Fruit fly (Drosophila melanogaster): ENCODE results near the gene CG17672.
A peak's percentile ranks its signal among the peaks of the same experiment; 100 is the strongest.

The CG17672 gene

DNA sequence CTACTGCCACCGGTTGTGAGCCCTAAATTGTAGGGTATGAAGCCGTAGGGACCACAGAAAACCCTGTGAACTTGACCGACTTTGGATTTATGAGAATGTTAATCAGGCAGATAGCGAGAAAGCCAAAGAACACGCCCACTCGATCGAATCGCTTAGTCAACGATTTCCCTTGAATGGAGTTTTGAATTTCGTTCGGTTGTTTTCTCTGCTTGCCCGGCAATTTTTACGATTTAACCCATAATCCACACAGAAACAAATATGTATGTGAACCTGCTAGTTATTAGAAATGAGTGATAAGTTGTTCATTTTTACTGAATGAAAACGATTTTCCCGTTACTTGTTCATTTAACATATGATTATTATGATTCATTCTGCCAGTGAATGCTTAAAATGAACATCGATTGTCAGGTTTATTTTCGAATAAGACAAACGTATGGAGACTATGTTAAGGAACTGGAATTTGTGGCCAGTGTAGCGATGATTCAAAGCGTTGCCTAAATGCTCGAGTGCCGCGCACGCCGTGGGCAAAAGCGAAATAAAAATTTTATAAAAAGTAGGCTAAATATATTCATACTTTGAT is 1.4 kb downstream of the CG17672 start:
- TF ChIP-seq Ets96B (tag; optimal IDR thresholded peaks at IDR 0.05) (peak; percentile 22), CG11762 (GFP tag; optimal IDR thresholded peaks at IDR 0.05; ENCODE audit: insufficient read depth) (no peak), esn (GFP tag; optimal IDR thresholded peaks at IDR 0.05) (no peak), pdm3 (GFP tag; optimal IDR thresholded peaks at IDR 0.05) (peak; percentile 23), CG34406 (GFP tag; optimal IDR thresholded peaks at IDR 0.05) (peak; percentile 20), svp (GFP tag) (peak; percentile 54), Hr4 (GFP tag; optimal IDR thresholded peaks at IDR 0.05) (peak; percentile 2), dsx (GFP tag; optimal IDR thresholded peaks at IDR 0.05; ENCODE audit: poor library complexity, severe bottlenecking) (peak; percentile 7), topi (GFP tag; optimal IDR thresholded peaks at IDR 0.05) (peak; percentile 29), CG32006 (GFP tag; optimal IDR thresholded peaks at IDR 0.05) (peak; percentile 6), Eip78C (GFP tag) (peak; percentile 84), dac (GFP tag; optimal IDR thresholded peaks at IDR 0.05) (no peak), Met (GFP tag; optimal IDR thresholded peaks at IDR 0.05) (peak; percentile 9), CG31627 (GFP tag; optimal IDR thresholded peaks at IDR 0.05) (peak; percentile 1), acj6 (GFP tag; optimal IDR thresholded peaks at IDR 0.05) (peak; percentile 11), salr (GFP tag; optimal IDR thresholded peaks at IDR 0.05) (no peak)

DNA sequence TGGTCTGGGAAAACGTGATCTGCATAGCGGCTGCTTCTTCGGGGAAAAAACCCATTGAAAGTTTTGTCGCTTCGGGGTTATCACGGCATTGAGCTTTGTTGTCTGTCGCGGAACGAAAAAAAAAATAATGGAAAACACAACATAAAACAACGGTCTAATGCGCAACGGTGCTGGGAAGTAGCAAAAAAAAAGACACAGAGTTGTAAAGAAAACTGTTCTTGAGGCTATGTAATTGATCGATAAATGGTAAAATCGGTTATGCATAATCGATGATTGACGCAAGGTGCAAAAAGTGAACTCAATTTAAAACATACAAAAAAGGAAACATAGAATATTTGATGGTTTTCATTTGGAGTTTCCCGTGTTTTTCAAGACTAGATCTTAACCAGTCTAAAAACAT is 2.6 kb downstream of the CG17672 start:
- no peak for TF ChIP-seq CG10631 (GFP tag; optimal IDR thresholded peaks at IDR 0.05)
- no peak for TF ChIP-seq Hr39 (GFP tag; optimal IDR thresholded peaks at IDR 0.05)
- TF ChIP-seq ss (GFP tag; optimal IDR thresholded peaks at IDR 0.05), result no peak
- no peak for TF ChIP-seq CG1621 (tag; optimal IDR thresholded peaks at IDR 0.05)
- TF ChIP-seq Hr38 (GFP tag; optimal IDR thresholded peaks at IDR 0.05), result no peak
- TF ChIP-seq CG32006 (GFP tag; optimal IDR thresholded peaks at IDR 0.05), result no peak
- TF ChIP-seq CG11294 (GFP tag; IDR thresholded peaks at IDR 0.05), result no peak
- TF ChIP-seq Gug (GFP tag; IDR thresholded peaks at IDR 0.05), result no peak

DNA sequence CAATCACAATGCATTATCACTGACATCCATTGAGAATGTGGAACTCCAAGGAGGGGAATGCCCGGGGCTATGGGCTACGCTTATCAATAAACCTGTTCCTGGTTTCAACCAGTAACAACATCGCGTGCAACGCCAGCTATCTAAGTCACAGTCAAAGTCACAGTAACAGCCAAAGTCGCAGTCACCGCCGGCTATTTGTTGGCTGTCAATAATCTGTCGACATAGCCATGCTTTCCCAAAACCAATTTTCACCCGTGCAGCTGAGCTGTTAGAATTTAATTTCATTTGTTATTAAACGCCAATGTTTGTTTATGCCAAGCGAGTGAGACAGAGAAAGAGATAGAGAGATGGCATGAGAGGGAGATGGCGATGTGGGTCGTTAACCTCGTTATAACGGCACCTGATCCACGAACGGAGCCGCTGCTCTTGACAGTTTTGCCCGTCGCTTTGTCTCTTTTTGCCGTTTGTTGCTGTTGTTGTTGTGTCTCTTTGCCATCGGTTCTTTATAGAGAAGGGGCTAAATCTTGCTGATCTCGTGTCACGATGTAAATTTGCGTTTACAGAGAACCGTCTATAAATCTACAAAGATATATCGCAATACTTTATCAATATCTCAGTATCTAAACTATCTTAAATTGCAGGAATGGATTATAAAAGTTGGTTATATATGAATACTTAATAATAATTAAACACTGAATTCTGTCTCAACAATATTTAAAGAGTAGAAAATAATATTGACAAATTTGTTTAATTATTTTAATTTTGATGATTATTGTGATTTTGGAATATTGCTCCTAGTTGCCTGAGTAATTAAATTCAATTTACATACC is 3.5 kb downstream of the CG17672 start:
- TF ChIP-seq Eip75B (GFP tag; optimal IDR thresholded peaks at IDR 0.05) (peak; percentile 6), Ets21C (GFP tag; optimal IDR thresholded peaks at IDR 0.05) (no peak), spab (GFP tag; optimal IDR thresholded peaks at IDR 0.05) (no peak), salr (GFP tag; optimal IDR thresholded peaks at IDR 0.05) (peak in 1 of 2 experiments; percentile 23), CG6163 (GFP tag; IDR thresholded peaks at IDR 0.05) (no peak), pdm3 (GFP tag; optimal IDR thresholded peaks at IDR 0.05) (peak; percentile 33), CG11762 (GFP tag; optimal IDR thresholded peaks at IDR 0.05; ENCODE audit: insufficient read depth) (no peak), Hr39 (GFP tag; optimal IDR thresholded peaks at IDR 0.05) (peak; percentile 3), Sox15 (GFP tag; optimal IDR thresholded peaks at IDR 0.05) (no peak), CG3032 (tag; optimal IDR thresholded peaks at IDR 0.05) (peak; percentile 33), achi (GFP tag; optimal IDR thresholded peaks at IDR 0.05) (peak; percentile 31), fkh (GFP tag; optimal IDR thresholded peaks at IDR 0.05) (peak; percentile 86), lz (GFP tag; optimal IDR thresholded peaks at IDR 0.05) (peak; percentile 18), dsx (GFP tag; optimal IDR thresholded peaks at IDR 0.05; ENCODE audit: poor library complexity, severe bottlenecking) (no peak), CG6808 (GFP tag; optimal IDR thresholded peaks at IDR 0.05) (no peak), CG6792 (GFP tag; optimal IDR thresholded peaks at IDR 0.05) (peak; percentile 11), CG34406 (GFP tag; optimal IDR thresholded peaks at IDR 0.05) (peak; percentile 5), Eip93F (GFP tag; optimal IDR thresholded peaks at IDR 0.05) (no peak), Lpt (GFP tag; optimal IDR thresholded peaks at IDR 0.05) (peak; percentile 18), svp (GFP tag) (peak; percentile 89), CG3919 (GFP tag; optimal IDR thresholded peaks at IDR 0.05) (peak; percentile 21), CG31627 (GFP tag; optimal IDR thresholded peaks at IDR 0.05) (peak; percentile 5), ss (GFP tag; optimal IDR thresholded peaks at IDR 0.05) (peak; percentile 18 to 70), CG6276 (GFP tag; optimal IDR thresholded peaks at IDR 0.05) (peak; percentile 5), eg (GFP tag; IDR thresholded peaks at IDR 0.05) (no peak), CG11294 (GFP tag; IDR thresholded peaks at IDR 0.05) (no peak), OdsH (GFP tag; optimal IDR thresholded peaks at IDR 0.05) (peak; percentile 25), Sox102F (GFP tag; optimal IDR thresholded peaks at IDR 0.05) (peak; percentile 39), Met (GFP tag; optimal IDR thresholded peaks at IDR 0.05) (peak; percentile 10), CG16779 (tag; optimal IDR thresholded peaks at IDR 0.05) (no peak), CG15336 (GFP tag; IDR thresholded peaks at IDR 0.05) (no peak), CG10669 (GFP tag; optimal IDR thresholded peaks at IDR 0.05) (no peak), cyc (GFP tag; optimal IDR thresholded peaks at IDR 0.05) (no peak)
